Fruit fly (Drosophila melanogaster) whole organism, wandering third instar larva: Measurements from ENCODE around the gene CG33303.
A peak's percentile ranks its signal among the peaks of the same experiment; 100 is the strongest.

ENCODE experiments used
- Abd-B ChIP-seq: fragments of >200 bp; optimal IDR thresholded peaks from 2 replicates; lab custom pipeline; 2017; ENCODE audit warnings: missing biosample characterization, missing genetic modification characterization
- CG32264 ChIP-seq: fragments of 200-800 bp; sonication (Bioruptor generic); optimal IDR thresholded peaks from 2 replicates; lab custom pipeline; 2016; ENCODE audit warnings: missing biosample characterization, missing genetic modification characterization
- CG9705 ChIP-seq: fragments of 200-800 bp; sonication (Bioruptor generic); optimal IDR thresholded peaks from 2 replicates; lab custom pipeline; 2018; ENCODE audit warnings: missing biosample characterization, mild to moderate bottlenecking, missing genetic modification characterization
- CrebA ChIP-seq: fragments of 200-800 bp; sonication (Bioruptor generic); optimal IDR thresholded peaks from 2 replicates; lab custom pipeline; 2016; ENCODE audit warnings: missing biosample characterization, mild to moderate bottlenecking, missing genetic modification characterization, borderline replicate concordance
- Dfd ChIP-seq: fragments of >200 bp; optimal IDR thresholded peaks from 2 replicates; lab custom pipeline; 2017; ENCODE audit warnings: missing biosample characterization, missing genetic modification characterization
- Dif ChIP-seq: fragments of 200-275, 200-300 bp; sonication (Bioruptor generic); optimal IDR thresholded peaks from 2 replicates; lab custom pipeline; 2018; ENCODE audit warnings: missing biosample characterization, missing genetic modification characterization; ENCODE audit not compliant: partially characterized antibody
- GATAd ChIP-seq: sonication (Bioruptor generic); optimal IDR thresholded peaks from 2 replicates; lab custom pipeline; 2016; ENCODE audit warnings: missing biosample characterization, missing genetic modification characterization
- HLH106 ChIP-seq: fragments of 200-800 bp; optimal IDR thresholded peaks from 3 replicates; lab custom pipeline; 2019; ENCODE audit warnings: missing biosample characterization, mild to moderate bottlenecking, missing genetic modification characterization, moderate library complexity
- Hnf4 ChIP-seq: fragments of 200-800 bp; sonication (Bioruptor generic); optimal IDR thresholded peaks from 2 replicates; lab custom pipeline; 2016; ENCODE audit warnings: missing biosample characterization, mild to moderate bottlenecking, missing genetic modification characterization
- Hr78 ChIP-seq: fragments of >200 bp; optimal IDR thresholded peaks from 2 replicates; lab custom pipeline; 2017; ENCODE audit warnings: missing biosample characterization, missing genetic modification characterization
- Hr83 ChIP-seq: fragments of 200-300 bp; sonication (Bioruptor generic); optimal IDR thresholded peaks from 2 replicates; lab custom pipeline; 2016; ENCODE audit warnings: missing biosample characterization, mild to moderate bottlenecking, missing genetic modification characterization, moderate library complexity; ENCODE audit not compliant: poor library complexity, severe bottlenecking
- Jra ChIP-seq: sonication (Bioruptor generic); optimal IDR thresholded peaks from 2 replicates; lab custom pipeline; 2016; ENCODE audit warnings: missing biosample characterization, missing genetic modification characterization
- Mio ChIP-seq: sonication (Bioruptor generic); optimal IDR thresholded peaks from 2 replicates; lab custom pipeline; 2016; ENCODE audit warnings: missing biosample characterization, missing genetic modification characterization
- Myc ChIP-seq: fragments of >200 bp; optimal IDR thresholded peaks from 2 replicates; lab custom pipeline; 2017
- N ChIP-seq: fragments of >200 bp; optimal IDR thresholded peaks from 2 replicates; lab custom pipeline; 2018; ENCODE audit warnings: missing biosample characterization, missing external identifiers, missing genetic modification characterization
- OdsH ChIP-seq: fragments of 200-800 bp; sonication (Bioruptor generic); optimal IDR thresholded peaks from 2 replicates; lab custom pipeline; 2016; ENCODE audit warnings: missing biosample characterization, mild to moderate bottlenecking, missing genetic modification characterization
- Rel ChIP-seq, 2 experiments: fragments of 200-800 bp; sonication (Bioruptor generic) in 1 of 2; optimal IDR thresholded peaks; 2 replicates in 1 of 2; 3 replicates in 1 of 2; lab custom pipeline; 2016 to 2019; ENCODE audit warnings: mild to moderate bottlenecking in 2 of 2, missing biosample characterization in 2 of 2, missing genetic modification characterization in 2 of 2, moderate library complexity in 1 of 2
- Sp1 ChIP-seq: fragments of 200-800 bp; sonication (Bioruptor generic); optimal IDR thresholded peaks from 3 replicates; lab custom pipeline; 2019; ENCODE audit warnings: missing biosample characterization, mild to moderate bottlenecking, missing genetic modification characterization, moderate library complexity
- Vsx2 ChIP-seq: fragments of 200-300, 225-300 bp; sonication (Bioruptor generic); optimal IDR thresholded peaks from 2 replicates; lab custom pipeline; 2018; ENCODE audit warnings: missing biosample characterization, missing genetic modification characterization; ENCODE audit not compliant: partially characterized antibody
- br ChIP-seq: fragments of 200-800 bp; sonication (Bioruptor generic); optimal IDR thresholded peaks from 2 replicates; lab custom pipeline; 2016; ENCODE audit warnings: missing biosample characterization, missing genetic modification characterization
- brk ChIP-seq: fragments of 200-800 bp; sonication (Bioruptor generic); optimal IDR thresholded peaks from 2 replicates; lab custom pipeline; 2016; ENCODE audit warnings: missing biosample characterization, mild to moderate bottlenecking, missing genetic modification characterization
- dl ChIP-seq, 2 experiments: fragments of 175-275, 200-275 bp in 1 of 2; fragments of 200-275 bp in 1 of 2; sonication (Bioruptor generic); optimal IDR thresholded peaks; lab custom pipeline; 2018; ENCODE audit warnings: mild to moderate bottlenecking in 2 of 2, missing biosample characterization in 2 of 2, missing genetic modification characterization in 2 of 2, moderate library complexity in 2 of 2; ENCODE audit not compliant: partially characterized antibody in 2 of 2, insufficient read depth in 1 of 2
- dmrt93B ChIP-seq: fragments of 200-800 bp; sonication (Bioruptor generic); optimal IDR thresholded peaks from 2 replicates; lab custom pipeline; 2018; ENCODE audit warnings: missing biosample characterization, mild to moderate bottlenecking, missing genetic modification characterization
- dsf ChIP-seq: sonication (Bioruptor generic); optimal IDR thresholded peaks from 2 replicates; lab custom pipeline; 2016; ENCODE audit warnings: missing biosample characterization, missing genetic modification characterization, borderline replicate concordance
- ey ChIP-seq: fragments of 200-800 bp; sonication (Bioruptor generic); optimal IDR thresholded peaks from 2 replicates; lab custom pipeline; 2016; ENCODE audit warnings: missing biosample characterization, missing genetic modification characterization
- foxo ChIP-seq, 2 experiments: fragments of 200-800 bp; sonication (Bioruptor generic); optimal IDR thresholded peaks; 2 replicates in 1 of 2; 3 replicates in 1 of 2; lab custom pipeline; 2016 to 2017; ENCODE audit warnings: missing biosample characterization in 2 of 2, missing genetic modification characterization in 2 of 2
- fru ChIP-seq: fragments of 200-800 bp; sonication (Bioruptor generic); optimal IDR thresholded peaks from 3 replicates; lab custom pipeline; 2016; ENCODE audit warnings: missing biosample characterization, mild to moderate bottlenecking, missing genetic modification characterization
- h ChIP-seq: fragments of 200-800 bp; sonication (Bioruptor generic); optimal IDR thresholded peaks from 3 replicates; lab custom pipeline; 2016; ENCODE audit warnings: missing biosample characterization, mild to moderate bottlenecking, missing genetic modification characterization
- jim ChIP-seq: fragments of 175-275, 200-325 bp; sonication (Bioruptor generic); optimal IDR thresholded peaks from 2 replicates; lab custom pipeline; 2016; ENCODE audit warnings: missing biosample characterization, mild to moderate bottlenecking, missing genetic modification characterization
- lola ChIP-seq: fragments of >200 bp; optimal IDR thresholded peaks from 2 replicates; lab custom pipeline; 2017; ENCODE audit warnings: missing biosample characterization, missing genetic modification characterization
- pan ChIP-seq: fragments of >200 bp; optimal IDR thresholded peaks from 2 replicates; lab custom pipeline; 2017
- psq ChIP-seq: fragments of 200-800 bp; sonication (Bioruptor generic); optimal IDR thresholded peaks from 3 replicates; lab custom pipeline; 2017; ENCODE audit warnings: missing biosample characterization, mild to moderate bottlenecking, missing genetic modification characterization, moderate library complexity
- rgr ChIP-seq: fragments of 200-800 bp; sonication (Bioruptor generic); optimal IDR thresholded peaks from 3 replicates; lab custom pipeline; 2016; ENCODE audit warnings: missing biosample characterization, mild to moderate bottlenecking, missing genetic modification characterization
- sage ChIP-seq: fragments of 200-800 bp; sonication (Bioruptor generic); optimal IDR thresholded peaks from 2 replicates; lab custom pipeline; 2016; ENCODE audit warnings: missing biosample characterization, mild to moderate bottlenecking, missing genetic modification characterization
- sv ChIP-seq: fragments of 200-800 bp; sonication (Bioruptor generic); optimal IDR thresholded peaks from 3 replicates; lab custom pipeline; 2016; ENCODE audit warnings: missing biosample characterization, missing genetic modification characterization
- tai ChIP-seq: sonication (Bioruptor generic); optimal IDR thresholded peaks from 2 replicates; lab custom pipeline; 2016; ENCODE audit warnings: missing biosample characterization, missing genetic modification characterization
- usp ChIP-seq: fragments of >200 bp; optimal IDR thresholded peaks from 2 replicates; lab custom pipeline; 2017; ENCODE audit warnings: missing biosample characterization, missing genetic modification characterization
- woc ChIP-seq: sonication (Bioruptor generic); optimal IDR thresholded peaks from 2 replicates; lab custom pipeline; 2016; ENCODE audit warnings: missing biosample characterization, mild to moderate bottlenecking, missing genetic modification characterization

Gene CG33303

dm6 chr2L:10413251-10414127 lies 37.9 kb upstream of the CG33303 start, which contains the start of the genes CG5355 and Klp31E:
Gene CG5355, minus strand, starts transcription at chr2L:10413463.
Gene Klp31E, plus strand, starts transcription at chr2L:10414017.
- TF ChIP-seq Dfd (no peak), fru (no peak), Hnf4 (GFP tag; lab: Kevin White, UChicago) (peak; percentile 21), psq (GFP tag; lab: Kevin White, UChicago) (peak; percentile 63), br (no peak), brk (GFP tag; lab: Kevin White, UChicago) (no peak), N (no peak), ey (GFP tag; lab: Kevin White, UChicago) (peak; percentile 41), Abd-B (GFP tag; lab: Kevin White, UChicago) (no peak), usp (GFP tag; lab: Kevin White, UChicago) (no peak), Jra (GFP tag; lab: Kevin White, UChicago) (no peak), Hr78 (GFP tag; lab: Kevin White, UChicago) (no peak), dl (GFP tag; optimal IDR thresholded peaks at IDR 0.05; lab: Kevin White, UChicago; ENCODE audit: insufficient read depth in 1 of 2, partially characterized antibody in 2 of 2) (no peak), dmrt93B (GFP tag; lab: Kevin White, UChicago) (no peak), rgr (GFP tag; lab: Kevin White, UChicago) (no peak), Rel (GFP tag; optimal IDR thresholded peaks at IDR 0.05; lab: Kevin White, UChicago) (no peak), Rel (tag; optimal IDR thresholded peaks at IDR 0.05; lab: Kevin White, UChicago) (no peak), sage (GFP tag; lab: Kevin White, UChicago) (no peak), GATAd (no peak), Sp1 (GFP tag; lab: Kevin White, UChicago) (peak; percentile 61), foxo (GFP tag; optimal IDR thresholded peaks at IDR 0.05; lab: Kevin White, UChicago) (no peak), Vsx2 (GFP tag; lab: Kevin White, UChicago) (no peak), Mio (GFP tag; lab: Kevin White, UChicago) (no peak), pan (lab: Kevin White, UChicago) (no peak), h (GFP tag; lab: Kevin White, UChicago) (no peak), lola (GFP tag; lab: Kevin White, UChicago) (no peak), jim (GFP tag; lab: Kevin White, UChicago) (no peak), CrebA (GFP tag; lab: Kevin White, UChicago) (no peak), CG9705 (GFP tag; lab: Kevin White, UChicago) (peak; percentile 44), HLH106 (tag; lab: Kevin White, UChicago) (peak; percentile 75), dsf (GFP tag; lab: Kevin White, UChicago) (no peak), Myc (no peak), Dif (GFP tag; lab: Kevin White, UChicago) (no peak), OdsH (GFP tag; lab: Kevin White, UChicago) (peak; percentile 5), tai (GFP tag; lab: Kevin White, UChicago) (peak; percentile 5), CG32264 (peak; percentile 28), Hr83 (peak; percentile 49), sv (GFP tag; lab: Kevin White, UChicago) (no peak), woc (peak; percentile 53)

- peak; percentile 83 for TF ChIP-seq rgr (GFP tag; lab: Kevin White, UChicago)
- peak; percentile 24 for TF ChIP-seq Mio (GFP tag; lab: Kevin White, UChicago)
- TF ChIP-seq N, result peak; percentile 53
- peak; percentile 86 for TF ChIP-seq Hr83
- TF ChIP-seq fru, result no peak
- no peak for TF ChIP-seq dl (GFP tag; optimal IDR thresholded peaks at IDR 0.05; lab: Kevin White, UChicago; ENCODE audit: insufficient read depth in 1 of 2, partially characterized antibody in 2 of 2)
- TF ChIP-seq GATAd, result no peak
- no peak for TF ChIP-seq Dfd
- peak; percentile 38 for TF ChIP-seq psq (GFP tag; lab: Kevin White, UChicago)
- TF ChIP-seq sv (GFP tag; lab: Kevin White, UChicago), result no peak
- no peak for TF ChIP-seq Rel (GFP tag; optimal IDR thresholded peaks at IDR 0.05; lab: Kevin White, UChicago)
- no peak for TF ChIP-seq Rel (tag; optimal IDR thresholded peaks at IDR 0.05; lab: Kevin White, UChicago)
- TF ChIP-seq Vsx2 (GFP tag; lab: Kevin White, UChicago), result no peak
- TF ChIP-seq ey (GFP tag; lab: Kevin White, UChicago), result peak; percentile 37
- no peak for TF ChIP-seq usp (GFP tag; lab: Kevin White, UChicago)
- peak; percentile 22 for TF ChIP-seq brk (GFP tag; lab: Kevin White, UChicago)
- peak; percentile 84 for TF ChIP-seq woc
- TF ChIP-seq jim (GFP tag; lab: Kevin White, UChicago), result no peak
- TF ChIP-seq CrebA (GFP tag; lab: Kevin White, UChicago), result no peak
- TF ChIP-seq CG32264, result peak; percentile 55
- TF ChIP-seq tai (GFP tag; lab: Kevin White, UChicago), result peak; percentile 66
- TF ChIP-seq Dif (GFP tag; lab: Kevin White, UChicago), result peak; percentile 39
- peak; percentile 70 for TF ChIP-seq Myc
- TF ChIP-seq OdsH (GFP tag; lab: Kevin White, UChicago), result peak; percentile 62
- TF ChIP-seq h (GFP tag; lab: Kevin White, UChicago), result no peak
- peak; percentile 39 for TF ChIP-seq sage (GFP tag; lab: Kevin White, UChicago)
- peak in 1 of 2 experiments; percentile 2 for TF ChIP-seq foxo (GFP tag; optimal IDR thresholded peaks at IDR 0.05; lab: Kevin White, UChicago)
- peak; percentile 68 for TF ChIP-seq HLH106 (tag; lab: Kevin White, UChicago)
- peak; percentile 38 for TF ChIP-seq Jra (GFP tag; lab: Kevin White, UChicago)
- TF ChIP-seq dmrt93B (GFP tag; lab: Kevin White, UChicago), result no peak
- TF ChIP-seq CG9705 (GFP tag; lab: Kevin White, UChicago), result peak; percentile 81
- peak; percentile 64 for TF ChIP-seq Hnf4 (GFP tag; lab: Kevin White, UChicago)
- TF ChIP-seq dsf (GFP tag; lab: Kevin White, UChicago), result peak; percentile 26
- no peak for TF ChIP-seq Abd-B (GFP tag; lab: Kevin White, UChicago)
- peak; percentile 79 for TF ChIP-seq Sp1 (GFP tag; lab: Kevin White, UChicago)
Observed at dm6 chr2L:10408122-10408576, 32.6 kb upstream of the CG33303 start, which contains the start of the genes Ip259 and RpS27A. Gene Ip259, plus strand, starts transcription at chr2L:10408352. Gene RpS27A, plus strand, starts transcription at chr2L:10408352.
